Fruit fly (Drosophila melanogaster) whole organism, embryonic: ENCODE results near the gene CG18675.

Experiments used
- Atf6 ChIP-seq: fragments of 200-800 bp; sonication (Bioruptor generic); IDR thresholded peaks from 2 replicates; pipeline ENCODE4 v1.3.6; 2022; ENCODE audit warnings: missing biosample characterization, missing genetic modification characterization
- CG10209 ChIP-seq: fragments of 200-800 bp; sonication (Bioruptor generic); optimal IDR thresholded peaks from 3 replicates; lab custom pipeline; 2017; ENCODE audit warnings: missing biosample characterization, mild to moderate bottlenecking, missing genetic modification characterization, missing genetic modification reagents
- CG10654 ChIP-seq: fragments of 200-800 bp; sonication (Bioruptor generic); optimal IDR thresholded peaks from 2 replicates; lab custom pipeline; 2016; ENCODE audit warnings: missing biosample characterization, missing genetic modification characterization
- CG11093 ChIP-seq: fragments of 200-800 bp; sonication (Bioruptor generic); IDR thresholded peaks from 3 replicates; pipeline ENCODE4 v1.3.6; 2022; ENCODE audit warnings: missing biosample characterization, missing genetic modification characterization
- CG13123 ChIP-seq: fragments of 200-800 bp; sonication (Bioruptor generic); optimal IDR thresholded peaks from 2 replicates; lab custom pipeline; 2016; ENCODE audit warnings: missing biosample characterization, missing genetic modification characterization
- CG13894 ChIP-seq: fragments of 200-800 bp; sonication (Bioruptor generic); optimal IDR thresholded peaks from 3 replicates; lab custom pipeline; 2018; ENCODE audit warnings: missing biosample characterization, mild to moderate bottlenecking, missing genetic modification characterization, moderate library complexity
- CG14710 ChIP-seq: fragments of 200-800 bp; sonication (Bioruptor generic); optimal IDR thresholded peaks from 3 replicates; lab custom pipeline; 2019; ENCODE audit warnings: missing biosample characterization, mild to moderate bottlenecking, missing genetic modification characterization, moderate library complexity
- CG18476 ChIP-seq: fragments of 200-800 bp; sonication (Bioruptor generic); optimal IDR thresholded peaks from 2 replicates; lab custom pipeline; 2016; ENCODE audit warnings: missing biosample characterization, mild to moderate bottlenecking, missing genetic modification characterization
- CG2678 ChIP-seq: fragments of 200-800 bp; sonication (Bioruptor generic); optimal IDR thresholded peaks from 3 replicates; lab custom pipeline; 2019; ENCODE audit warnings: missing biosample characterization, mild to moderate bottlenecking, missing genetic modification characterization, moderate library complexity
- CG30020 ChIP-seq: fragments of 200-800 bp; optimal IDR thresholded peaks from 2 replicates; lab custom pipeline; 2019; ENCODE audit warnings: missing biosample characterization, mild to moderate bottlenecking, missing genetic modification characterization, moderate library complexity
- CG4360 ChIP-seq: fragments of 200-800 bp; sonication (Bioruptor generic); IDR thresholded peaks from 2 replicates; pipeline ENCODE4 v1.3.6; 2022; ENCODE audit warnings: missing biosample characterization, missing genetic modification characterization
- CG4854 ChIP-seq: fragments of 200-800 bp; sonication (Bioruptor generic); optimal IDR thresholded peaks from 2 replicates; lab custom pipeline; 2016; ENCODE audit warnings: missing biosample characterization, missing genetic modification characterization, inconsistent platforms
- CG5245 ChIP-seq: fragments of 200-800 bp; sonication (Bioruptor generic); optimal IDR thresholded peaks from 3 replicates; lab custom pipeline; 2016; ENCODE audit warnings: missing biosample characterization, missing genetic modification characterization
- CG6272 ChIP-seq: fragments of 200-800 bp; sonication (Bioruptor generic); IDR thresholded peaks from 2 replicates; pipeline ENCODE4 v1.3.6; 2022; ENCODE audit warnings: missing biosample characterization, missing genetic modification characterization
- CG6813 ChIP-seq: fragments of 200-800 bp; sonication (Bioruptor generic); optimal IDR thresholded peaks from 2 replicates; lab custom pipeline; 2017; ENCODE audit warnings: missing biosample characterization, missing genetic modification characterization, mild to moderate bottlenecking, moderate library complexity, missing genetic modification reagents
- CG7786 ChIP-seq: fragments of 200-800 bp; sonication (Bioruptor generic); optimal IDR thresholded peaks from 2 replicates; lab custom pipeline; 2016; ENCODE audit warnings: missing biosample characterization, missing genetic modification characterization
- CG7928 ChIP-seq: fragments of 200-800 bp; sonication (Bioruptor generic); optimal IDR thresholded peaks from 2 replicates; lab custom pipeline; 2017; ENCODE audit warnings: missing biosample characterization, mild to moderate bottlenecking, missing genetic modification characterization
- CG8359 ChIP-seq: fragments of 200-800 bp; sonication (Bioruptor generic); optimal IDR thresholded peaks from 2 replicates; lab custom pipeline; 2017; ENCODE audit warnings: missing biosample characterization, mild to moderate bottlenecking, missing genetic modification characterization, borderline replicate concordance
- CG9932 ChIP-seq: fragments of 200-800 bp; sonication (Bioruptor generic); IDR thresholded peaks from 2 replicates; pipeline ENCODE4 v1.3.6; 2022; ENCODE audit warnings: missing biosample characterization, missing genetic modification characterization
- D ChIP-seq, 2 experiments: fragments of 200-800 bp in 1 of 2; fragments of >200 bp in 1 of 2; sonication (Bioruptor generic) in 1 of 2; optimal IDR thresholded peaks; 2 replicates in 1 of 2; 3 replicates in 1 of 2; lab custom pipeline; 2017; ENCODE audit warnings: mild to moderate bottlenecking in 1 of 2, missing biosample characterization in 1 of 2, missing genetic modification characterization in 1 of 2, missing genetic modification reagents in 1 of 2
- Dfd ChIP-seq, 2 experiments: fragments of >200 bp; optimal IDR thresholded peaks; 2 replicates each; lab custom pipeline; 2017; ENCODE audit warnings: missing biosample characterization in 2 of 2, missing genetic modification characterization in 2 of 2
- Dp ChIP-seq: fragments of 200-800 bp; sonication (Bioruptor generic); optimal IDR thresholded peaks from 2 replicates; lab custom pipeline; 2018; ENCODE audit warnings: missing biosample characterization, mild to moderate bottlenecking, missing genetic modification characterization, moderate library complexity
- Drgx ChIP-seq: fragments of 200-800 bp; sonication (Bioruptor generic); IDR thresholded peaks from 2 replicates; pipeline ENCODE4 v1.3.6; 2022; ENCODE audit warnings: missing biosample characterization, missing genetic modification characterization
- ERR ChIP-seq: fragments of 200-800 bp; sonication (Bioruptor generic); optimal IDR thresholded peaks from 2 replicates; lab custom pipeline; 2016; ENCODE audit warnings: missing biosample characterization, missing genetic modification characterization
- MBD-R2 ChIP-seq: fragments of 200-800 bp; sonication (Bioruptor generic); IDR thresholded peaks from 2 replicates; pipeline ENCODE4 v1.3.6; 2022; ENCODE audit warnings: missing biosample characterization, missing genetic modification characterization
- Mes4 ChIP-seq: fragments of 200-800 bp; sonication (Bioruptor generic); optimal IDR thresholded peaks from 2 replicates; lab custom pipeline; 2016; ENCODE audit warnings: missing biosample characterization, missing genetic modification characterization
- Mrtf ChIP-seq: fragments of 200-800 bp; sonication (Bioruptor generic); IDR thresholded peaks from 3 replicates; pipeline ENCODE4 v1.3.6; 2022; ENCODE audit warnings: missing biosample characterization, missing genetic modification characterization
- Rx ChIP-seq: fragments of 200-800 bp; sonication (Bioruptor generic); IDR thresholded peaks from 2 replicates; pipeline ENCODE4 v1.3.6; 2022; ENCODE audit warnings: missing biosample characterization, missing genetic modification characterization
- Six4 ChIP-seq: fragments of 200-800 bp; sonication (Bioruptor generic); optimal IDR thresholded peaks from 2 replicates; lab custom pipeline; 2016; ENCODE audit warnings: missing biosample characterization, missing genetic modification characterization
- Xbp1 ChIP-seq: fragments of 200-800 bp; sonication (Bioruptor generic); optimal IDR thresholded peaks from 3 replicates; lab custom pipeline; 2016; ENCODE audit warnings: missing biosample characterization, mild to moderate bottlenecking, missing genetic modification characterization
- Xrp1 ChIP-seq: fragments of 200-800 bp; sonication (Bioruptor generic); IDR thresholded peaks from 2 replicates; pipeline ENCODE4 v1.3.6; 2022; ENCODE audit warnings: missing biosample characterization, missing genetic modification characterization
- abd-A ChIP-seq: fragments of 200-800 bp; sonication (Bioruptor generic); optimal IDR thresholded peaks from 3 replicates; lab custom pipeline; 2019; ENCODE audit warnings: missing biosample characterization, mild to moderate bottlenecking, missing genetic modification characterization, moderate library complexity
- ac ChIP-seq: fragments of 200-800 bp; sonication (Bioruptor generic); optimal IDR thresholded peaks from 3 replicates; lab custom pipeline; 2017; ENCODE audit warnings: missing biosample characterization, mild to moderate bottlenecking, missing genetic modification characterization
- aop ChIP-seq: fragments of 200-800 bp; sonication (Bioruptor generic); IDR thresholded peaks from 2 replicates; pipeline ENCODE4 v1.3.6; 2022; ENCODE audit warnings: missing biosample characterization, missing genetic modification characterization
- ash1 ChIP-seq: fragments of 200-800 bp; sonication (Bioruptor generic); optimal IDR thresholded peaks from 2 replicates; lab custom pipeline; 2018; ENCODE audit warnings: missing biosample characterization, mild to moderate bottlenecking, missing genetic modification characterization
- bab2 ChIP-seq: fragments of 200-800 bp; sonication (Bioruptor generic); optimal IDR thresholded peaks from 2 replicates; lab custom pipeline; 2016; ENCODE audit warnings: missing biosample characterization, missing genetic modification characterization
- croc ChIP-seq: fragments of 200-800 bp; sonication (Bioruptor generic); conservative IDR thresholded peaks from 3 replicates; pipeline ENCODE4 v1.3.6; 2022; ENCODE audit warnings: missing biosample characterization, missing genetic modification characterization
- crol ChIP-seq: fragments of 200-800 bp; sonication (Bioruptor generic); IDR thresholded peaks from 2 replicates; pipeline ENCODE4 v1.3.6; 2022; ENCODE audit warnings: missing biosample characterization, missing genetic modification characterization
- danr ChIP-seq: fragments of 200-800 bp; sonication (Bioruptor generic); IDR thresholded peaks from 2 replicates; pipeline ENCODE4 v1.3.6; 2022; ENCODE audit warnings: missing biosample characterization, missing genetic modification characterization
- gfzf ChIP-seq: fragments of 200-800 bp; sonication (Bioruptor generic); optimal IDR thresholded peaks from 2 replicates; lab custom pipeline; 2016; ENCODE audit warnings: missing biosample characterization, mild to moderate bottlenecking, missing genetic modification characterization, moderate library complexity
- kay ChIP-seq: fragments of 200-800 bp; sonication (Bioruptor generic); optimal IDR thresholded peaks from 2 replicates; lab custom pipeline; 2016; ENCODE audit warnings: missing biosample characterization, missing genetic modification characterization
- ken ChIP-seq: fragments of 200-800 bp; sonication (Bioruptor generic); IDR thresholded peaks from 3 replicates; pipeline ENCODE4 v1.3.6; 2022; ENCODE audit warnings: missing biosample characterization, missing genetic modification characterization
- klu ChIP-seq: fragments of 200-800 bp; sonication (Bioruptor generic); IDR thresholded peaks from 2 replicates; pipeline ENCODE4 v1.3.6; 2022; ENCODE audit warnings: missing biosample characterization, missing genetic modification characterization
- kni ChIP-seq: fragments of 200-800 bp; sonication (Bioruptor generic); optimal IDR thresholded peaks from 3 replicates; lab custom pipeline; 2017; ENCODE audit warnings: mild to moderate bottlenecking, missing biosample characterization, missing genetic modification reagents, missing genetic modification characterization
- lmd ChIP-seq: fragments of 200-800 bp; sonication (Bioruptor generic); IDR thresholded peaks from 2 replicates; pipeline ENCODE4 v1.3.6; 2022; ENCODE audit warnings: missing biosample characterization, missing genetic modification characterization
- mam ChIP-seq: fragments of 200-800 bp; sonication (Bioruptor generic); optimal IDR thresholded peaks from 3 replicates; lab custom pipeline; 2016; ENCODE audit warnings: missing biosample characterization, missing genetic modification characterization
- onecut ChIP-seq: fragments of 200-800 bp; sonication (Bioruptor generic); IDR thresholded peaks from 2 replicates; pipeline ENCODE4 v1.3.6; 2022; ENCODE audit warnings: missing biosample characterization, missing genetic modification characterization
- phol ChIP-seq: fragments of 200-800 bp; sonication (Bioruptor generic); optimal IDR thresholded peaks from 3 replicates; lab custom pipeline; 2018; ENCODE audit warnings: missing biosample characterization, mild to moderate bottlenecking, missing genetic modification characterization, moderate library complexity
- pros ChIP-seq: fragments of 200-800 bp; sonication (Bioruptor generic); optimal IDR thresholded peaks from 3 replicates; lab custom pipeline; 2019; ENCODE audit warnings: missing biosample characterization, mild to moderate bottlenecking, missing genetic modification characterization, moderate library complexity
- sob ChIP-seq: fragments of 200-800 bp; sonication (Bioruptor generic); IDR thresholded peaks from 2 replicates; pipeline ENCODE4 v1.3.6; 2022; ENCODE audit warnings: missing biosample characterization, missing genetic modification characterization
- tin ChIP-seq: fragments of 200-800 bp; sonication (Bioruptor generic); optimal IDR thresholded peaks from 3 replicates; lab custom pipeline; 2016; ENCODE audit warnings: missing biosample characterization, missing genetic modification characterization
- zfh2 ChIP-seq: fragments of 200-800 bp; sonication (Bioruptor generic); optimal IDR thresholded peaks from 2 replicates; lab custom pipeline; 2016; ENCODE audit warnings: missing biosample characterization, missing genetic modification characterization

The CG18675 gene

dm6 chr3L:4186659-4187058 lies 13.0 kb downstream of the CG18675 start, which contains the start of gene VhaM9.7-c (continued):
- no peak for TF ChIP-seq crol (GFP tag; lab: Robert Waterston, UW)
- TF ChIP-seq D (optimal IDR thresholded peaks at IDR 0.05; lab: Kevin White, UChicago): no peak
- TF ChIP-seq D (GFP tag; optimal IDR thresholded peaks at IDR 0.05; lab: Kevin White, UChicago): no peak
- no peak for TF ChIP-seq CG18476 (GFP tag; lab: Kevin White, UChicago)
- TF ChIP-seq CG9932: peak; percentile 71
- TF ChIP-seq lmd (GFP tag; lab: Robert Waterston, UW): peak; percentile 12; the same call in 1 of the 2 replicates
- peak; percentile 36; the same call in 1 of the 2 replicates for TF ChIP-seq Xrp1
- TF ChIP-seq ERR: peak; percentile 12
- no peak for TF ChIP-seq aop
- no peak for TF ChIP-seq Rx (GFP tag; lab: Robert Waterston, UW)
- TF ChIP-seq onecut: peak; percentile 54; the same call in 1 of the 2 replicates
- no peak for TF ChIP-seq bab2 (GFP tag; lab: Kevin White, UChicago)
- no peak for TF ChIP-seq CG8359
- TF ChIP-seq CG13123 (GFP tag; lab: Kevin White, UChicago): no peak
- TF ChIP-seq CG11093 (GFP tag; lab: Robert Waterston, UW): no peak
- TF ChIP-seq CG30020 (tag; lab: Kevin White, UChicago): no peak
- TF ChIP-seq zfh2 (GFP tag; lab: Kevin White, UChicago): peak; percentile 65
- peak; percentile 91 for TF ChIP-seq MBD-R2 (GFP tag; lab: Robert Waterston, UW)
- no peak for TF ChIP-seq CG6813
- no peak for TF ChIP-seq CG10654 (GFP tag; lab: Kevin White, UChicago)
- no peak for TF ChIP-seq ken (GFP tag; lab: Robert Waterston, UW)
- peak; percentile 46 for TF ChIP-seq CG14710
- no peak for TF ChIP-seq croc (GFP tag; lab: Robert Waterston, UW)
- TF ChIP-seq kay (GFP tag; lab: Kevin White, UChicago): no peak
- no peak for TF ChIP-seq CG13894
- peak; percentile 32 for TF ChIP-seq tin (GFP tag; lab: Kevin White, UChicago)
- TF ChIP-seq ac (GFP tag; lab: Kevin White, UChicago): no peak
- no peak for TF ChIP-seq CG4854 (GFP tag; lab: Kevin White, UChicago)
- peak; percentile 43 for TF ChIP-seq mam (GFP tag; lab: Kevin White, UChicago)
- peak; percentile 80 for TF ChIP-seq Dp (GFP tag; lab: Kevin White, UChicago)
- peak; percentile 51 for TF ChIP-seq abd-A (tag; lab: Kevin White, UChicago)
- TF ChIP-seq CG7786 (GFP tag; lab: Kevin White, UChicago): peak; percentile 45
- no peak for TF ChIP-seq Dfd (GFP tag; optimal IDR thresholded peaks at IDR 0.05; lab: Kevin White, UChicago)
- TF ChIP-seq CG5245 (GFP tag; lab: Kevin White, UChicago): no peak
- no peak for TF ChIP-seq Mes4 (GFP tag; lab: Kevin White, UChicago)
- no peak for TF ChIP-seq Atf6
- no peak for TF ChIP-seq Drgx
- peak; percentile 53 for TF ChIP-seq Xbp1 (GFP tag; lab: Kevin White, UChicago)
- no peak for TF ChIP-seq CG2678 (tag; lab: Kevin White, UChicago)
- no peak for TF ChIP-seq kni (GFP tag; lab: Kevin White, UChicago)
- TF ChIP-seq klu (GFP tag; lab: Robert Waterston, UW): no peak
- no peak for TF ChIP-seq pros (GFP tag; lab: Kevin White, UChicago)
- TF ChIP-seq CG10209 (GFP tag; lab: Kevin White, UChicago): no peak
- no peak for TF ChIP-seq ash1 (GFP tag; lab: Kevin White, UChicago)
- peak; percentile 39 for TF ChIP-seq phol
- TF ChIP-seq danr: no peak
- TF ChIP-seq CG4360 (GFP tag; lab: Robert Waterston, UW): no peak
- TF ChIP-seq Six4 (GFP tag; lab: Kevin White, UChicago): no peak
- peak; percentile 68 for TF ChIP-seq sob (GFP tag; lab: Robert Waterston, UW)
- no peak for TF ChIP-seq CG6272 (GFP tag; lab: Robert Waterston, UW)
- TF ChIP-seq CG7928 (GFP tag; lab: Kevin White, UChicago): no peak
- TF ChIP-seq Mrtf: no peak
- TF ChIP-seq gfzf (GFP tag; lab: Kevin White, UChicago): peak; percentile 81
